Fruit fly (Drosophila melanogaster) Kc167 (cell line): Measurements from ENCODE around the gene CG15549.

Experiments used
- Myc ChIP-seq: fragments of >200 bp; optimal IDR thresholded peaks from 2 replicates; lab custom pipeline; 2017; ENCODE audit warnings: missing external identifiers
- Sin3A ChIP-seq: fragments of >200 bp; optimal IDR thresholded peaks from 2 replicates; lab custom pipeline; 2018; ENCODE audit warnings: missing external identifiers
- h ChIP-seq: fragments of >200 bp; optimal IDR thresholded peaks from 3 replicates; lab custom pipeline; 2018; ENCODE audit warnings: missing external identifiers
- insv ChIP-seq: fragments of >200 bp; optimal IDR thresholded peaks from 3 replicates; lab custom pipeline; 2018; ENCODE audit warnings: missing external identifiers
- psq ChIP-seq: fragments of >200 bp; optimal IDR thresholded peaks from 2 replicates; lab custom pipeline; 2017; ENCODE audit warnings: missing external identifiers
- ttk ChIP-seq: sonication (Bioruptor generic); optimal IDR thresholded peaks from 2 replicates; lab custom pipeline; 2017; ENCODE audit warnings: missing external identifiers

dm6 chr3R:30959400-30959799, 23.1 kb upstream of the CG15549 start, which contains the start of gene CG15548:
- TF ChIP-seq Myc: no peak
- TF ChIP-seq Sin3A (lab: Kevin White, UChicago): no peak
- no peak for TF ChIP-seq h (lab: Kevin White, UChicago)
- no peak for TF ChIP-seq insv (lab: Kevin White, UChicago)
- TF ChIP-seq ttk: no peak
- no peak for TF ChIP-seq psq (lab: Kevin White, UChicago)
